Fruit fly (Drosophila melanogaster) whole organism, wandering third instar larva: ENCODE measurements around the gene CG14445.

Experiments used
- Abd-B ChIP-seq: fragments of >200 bp; optimal IDR thresholded peaks from 2 replicates; lab custom pipeline; 2017; ENCODE audit warnings: missing biosample characterization, missing genetic modification characterization
- CG32264 ChIP-seq: fragments of 200-800 bp; sonication (Bioruptor generic); optimal IDR thresholded peaks from 2 replicates; lab custom pipeline; 2016; ENCODE audit warnings: missing biosample characterization, missing genetic modification characterization
- CG9705 ChIP-seq: fragments of 200-800 bp; sonication (Bioruptor generic); optimal IDR thresholded peaks from 2 replicates; lab custom pipeline; 2018; ENCODE audit warnings: missing biosample characterization, mild to moderate bottlenecking, missing genetic modification characterization
- CrebA ChIP-seq: fragments of 200-800 bp; sonication (Bioruptor generic); optimal IDR thresholded peaks from 2 replicates; lab custom pipeline; 2016; ENCODE audit warnings: missing biosample characterization, mild to moderate bottlenecking, missing genetic modification characterization, borderline replicate concordance
- Dfd ChIP-seq: fragments of >200 bp; optimal IDR thresholded peaks from 2 replicates; lab custom pipeline; 2017; ENCODE audit warnings: missing biosample characterization, missing genetic modification characterization
- Dif ChIP-seq: fragments of 200-275, 200-300 bp; sonication (Bioruptor generic); optimal IDR thresholded peaks from 2 replicates; lab custom pipeline; 2018; ENCODE audit warnings: missing biosample characterization, missing genetic modification characterization; ENCODE audit not compliant: partially characterized antibody
- GATAd ChIP-seq: sonication (Bioruptor generic); optimal IDR thresholded peaks from 2 replicates; lab custom pipeline; 2016; ENCODE audit warnings: missing biosample characterization, missing genetic modification characterization
- HLH106 ChIP-seq: fragments of 200-800 bp; optimal IDR thresholded peaks from 3 replicates; lab custom pipeline; 2019; ENCODE audit warnings: missing biosample characterization, mild to moderate bottlenecking, missing genetic modification characterization, moderate library complexity
- Hnf4 ChIP-seq: fragments of 200-800 bp; sonication (Bioruptor generic); optimal IDR thresholded peaks from 2 replicates; lab custom pipeline; 2016; ENCODE audit warnings: missing biosample characterization, mild to moderate bottlenecking, missing genetic modification characterization
- Hr78 ChIP-seq: fragments of >200 bp; optimal IDR thresholded peaks from 2 replicates; lab custom pipeline; 2017; ENCODE audit warnings: missing biosample characterization, missing genetic modification characterization
- Hr83 ChIP-seq: fragments of 200-300 bp; sonication (Bioruptor generic); optimal IDR thresholded peaks from 2 replicates; lab custom pipeline; 2016; ENCODE audit warnings: missing biosample characterization, mild to moderate bottlenecking, missing genetic modification characterization, moderate library complexity; ENCODE audit not compliant: poor library complexity, severe bottlenecking
- Jra ChIP-seq: sonication (Bioruptor generic); optimal IDR thresholded peaks from 2 replicates; lab custom pipeline; 2016; ENCODE audit warnings: missing biosample characterization, missing genetic modification characterization
- Mio ChIP-seq: sonication (Bioruptor generic); optimal IDR thresholded peaks from 2 replicates; lab custom pipeline; 2016; ENCODE audit warnings: missing biosample characterization, missing genetic modification characterization
- Myc ChIP-seq: fragments of >200 bp; optimal IDR thresholded peaks from 2 replicates; lab custom pipeline; 2017
- N ChIP-seq: fragments of >200 bp; optimal IDR thresholded peaks from 2 replicates; lab custom pipeline; 2018; ENCODE audit warnings: missing biosample characterization, missing external identifiers, missing genetic modification characterization
- OdsH ChIP-seq: fragments of 200-800 bp; sonication (Bioruptor generic); optimal IDR thresholded peaks from 2 replicates; lab custom pipeline; 2016; ENCODE audit warnings: missing biosample characterization, mild to moderate bottlenecking, missing genetic modification characterization
- Rel ChIP-seq, 2 experiments: fragments of 200-800 bp; sonication (Bioruptor generic) in 1 of 2; optimal IDR thresholded peaks; 2 replicates in 1 of 2; 3 replicates in 1 of 2; lab custom pipeline; 2016 to 2019; ENCODE audit warnings: mild to moderate bottlenecking in 2 of 2, missing biosample characterization in 2 of 2, missing genetic modification characterization in 2 of 2, moderate library complexity in 1 of 2
- Sp1 ChIP-seq: fragments of 200-800 bp; sonication (Bioruptor generic); optimal IDR thresholded peaks from 3 replicates; lab custom pipeline; 2019; ENCODE audit warnings: missing biosample characterization, mild to moderate bottlenecking, missing genetic modification characterization, moderate library complexity
- Vsx2 ChIP-seq: fragments of 200-300, 225-300 bp; sonication (Bioruptor generic); optimal IDR thresholded peaks from 2 replicates; lab custom pipeline; 2018; ENCODE audit warnings: missing biosample characterization, missing genetic modification characterization; ENCODE audit not compliant: partially characterized antibody
- br ChIP-seq: fragments of 200-800 bp; sonication (Bioruptor generic); optimal IDR thresholded peaks from 2 replicates; lab custom pipeline; 2016; ENCODE audit warnings: missing biosample characterization, missing genetic modification characterization
- brk ChIP-seq: fragments of 200-800 bp; sonication (Bioruptor generic); optimal IDR thresholded peaks from 2 replicates; lab custom pipeline; 2016; ENCODE audit warnings: missing biosample characterization, mild to moderate bottlenecking, missing genetic modification characterization
- dl ChIP-seq, 2 experiments: fragments of 175-275, 200-275 bp in 1 of 2; fragments of 200-275 bp in 1 of 2; sonication (Bioruptor generic); optimal IDR thresholded peaks; lab custom pipeline; 2018; ENCODE audit warnings: mild to moderate bottlenecking in 2 of 2, missing biosample characterization in 2 of 2, missing genetic modification characterization in 2 of 2, moderate library complexity in 2 of 2; ENCODE audit not compliant: partially characterized antibody in 2 of 2, insufficient read depth in 1 of 2
- dmrt93B ChIP-seq: fragments of 200-800 bp; sonication (Bioruptor generic); optimal IDR thresholded peaks from 2 replicates; lab custom pipeline; 2018; ENCODE audit warnings: missing biosample characterization, mild to moderate bottlenecking, missing genetic modification characterization
- dsf ChIP-seq: sonication (Bioruptor generic); optimal IDR thresholded peaks from 2 replicates; lab custom pipeline; 2016; ENCODE audit warnings: missing biosample characterization, missing genetic modification characterization, borderline replicate concordance
- ey ChIP-seq: fragments of 200-800 bp; sonication (Bioruptor generic); optimal IDR thresholded peaks from 2 replicates; lab custom pipeline; 2016; ENCODE audit warnings: missing biosample characterization, missing genetic modification characterization
- foxo ChIP-seq, 2 experiments: fragments of 200-800 bp; sonication (Bioruptor generic); optimal IDR thresholded peaks; 2 replicates in 1 of 2; 3 replicates in 1 of 2; lab custom pipeline; 2016 to 2017; ENCODE audit warnings: missing biosample characterization in 2 of 2, missing genetic modification characterization in 2 of 2
- fru ChIP-seq: fragments of 200-800 bp; sonication (Bioruptor generic); optimal IDR thresholded peaks from 3 replicates; lab custom pipeline; 2016; ENCODE audit warnings: missing biosample characterization, mild to moderate bottlenecking, missing genetic modification characterization
- h ChIP-seq: fragments of 200-800 bp; sonication (Bioruptor generic); optimal IDR thresholded peaks from 3 replicates; lab custom pipeline; 2016; ENCODE audit warnings: missing biosample characterization, mild to moderate bottlenecking, missing genetic modification characterization
- jim ChIP-seq: fragments of 175-275, 200-325 bp; sonication (Bioruptor generic); optimal IDR thresholded peaks from 2 replicates; lab custom pipeline; 2016; ENCODE audit warnings: missing biosample characterization, mild to moderate bottlenecking, missing genetic modification characterization
- lola ChIP-seq: fragments of >200 bp; optimal IDR thresholded peaks from 2 replicates; lab custom pipeline; 2017; ENCODE audit warnings: missing biosample characterization, missing genetic modification characterization
- pan ChIP-seq: fragments of >200 bp; optimal IDR thresholded peaks from 2 replicates; lab custom pipeline; 2017
- psq ChIP-seq: fragments of 200-800 bp; sonication (Bioruptor generic); optimal IDR thresholded peaks from 3 replicates; lab custom pipeline; 2017; ENCODE audit warnings: missing biosample characterization, mild to moderate bottlenecking, missing genetic modification characterization, moderate library complexity
- rgr ChIP-seq: fragments of 200-800 bp; sonication (Bioruptor generic); optimal IDR thresholded peaks from 3 replicates; lab custom pipeline; 2016; ENCODE audit warnings: missing biosample characterization, mild to moderate bottlenecking, missing genetic modification characterization
- sage ChIP-seq: fragments of 200-800 bp; sonication (Bioruptor generic); optimal IDR thresholded peaks from 2 replicates; lab custom pipeline; 2016; ENCODE audit warnings: missing biosample characterization, mild to moderate bottlenecking, missing genetic modification characterization
- sv ChIP-seq: fragments of 200-800 bp; sonication (Bioruptor generic); optimal IDR thresholded peaks from 3 replicates; lab custom pipeline; 2016; ENCODE audit warnings: missing biosample characterization, missing genetic modification characterization
- tai ChIP-seq: sonication (Bioruptor generic); optimal IDR thresholded peaks from 2 replicates; lab custom pipeline; 2016; ENCODE audit warnings: missing biosample characterization, missing genetic modification characterization
- usp ChIP-seq: fragments of >200 bp; optimal IDR thresholded peaks from 2 replicates; lab custom pipeline; 2017; ENCODE audit warnings: missing biosample characterization, missing genetic modification characterization
- woc ChIP-seq: sonication (Bioruptor generic); optimal IDR thresholded peaks from 2 replicates; lab custom pipeline; 2016; ENCODE audit warnings: missing biosample characterization, mild to moderate bottlenecking, missing genetic modification characterization

Gene CG14445

dm6 chrX:6237015-6237414 is at the start of gene CG14445:
Gene CG14445, plus strand, starts transcription at chrX:6237315.
- TF ChIP-seq jim (GFP tag; lab: Kevin White, UChicago) (no peak), dsf (no peak), Hr78 (GFP tag; lab: Kevin White, UChicago) (no peak), dmrt93B (no peak), Mio (GFP tag; lab: Kevin White, UChicago) (no peak), rgr (no peak), CG9705 (GFP tag; lab: Kevin White, UChicago) (no peak), foxo (GFP tag; optimal IDR thresholded peaks at IDR 0.05; lab: Kevin White, UChicago) (no peak), woc (no peak), pan (lab: Kevin White, UChicago) (no peak), tai (GFP tag; lab: Kevin White, UChicago) (no peak), Myc (lab: Kevin White, UChicago) (no peak), Dfd (GFP tag; lab: Kevin White, UChicago) (no peak)
- TF ChIP-seq, all 38 proteins: peak for 0

- TF ChIP-seq HLH106 (tag; lab: Kevin White, UChicago) (no peak), Hnf4 (GFP tag; lab: Kevin White, UChicago) (no peak), h (GFP tag; lab: Kevin White, UChicago) (no peak)
Observed at dm6 chrX:6192332-6192731, 44.8 kb upstream of the CG14445 start, which contains the start of gene Ca-alpha1T. Gene Ca-alpha1T, minus strand, starts transcription at chrX:6192483.

- TF ChIP-seq sage (no peak), Hr83 (GFP tag; lab: Kevin White, UChicago) (no peak), dmrt93B (peak; percentile 14), sv (GFP tag; lab: Kevin White, UChicago) (peak; percentile 40), Vsx2 (GFP tag; lab: Kevin White, UChicago) (no peak), Hnf4 (GFP tag; lab: Kevin White, UChicago) (no peak), dsf (no peak), lola (GFP tag; lab: Kevin White, UChicago) (no peak), N (no peak), pan (lab: Kevin White, UChicago) (no peak), Rel (GFP tag; optimal IDR thresholded peaks at IDR 0.05; lab: Kevin White, UChicago) (no peak), Rel (tag; optimal IDR thresholded peaks at IDR 0.05; lab: Kevin White, UChicago) (no peak), woc (no peak), tai (GFP tag; lab: Kevin White, UChicago) (no peak), usp (no peak), Sp1 (peak; percentile 49), rgr (peak; percentile 49), Dif (GFP tag; lab: Kevin White, UChicago) (no peak), Dfd (GFP tag; lab: Kevin White, UChicago) (no peak), OdsH (peak; percentile 38), brk (GFP tag; lab: Kevin White, UChicago) (no peak), CG9705 (GFP tag; lab: Kevin White, UChicago) (no peak), br (GFP tag; lab: Kevin White, UChicago) (no peak), dl (GFP tag; optimal IDR thresholded peaks at IDR 0.05; lab: Kevin White, UChicago; ENCODE audit: insufficient read depth in 1 of 2, partially characterized antibody in 2 of 2) (no peak), Jra (GFP tag; lab: Kevin White, UChicago) (no peak), Hr78 (GFP tag; lab: Kevin White, UChicago) (no peak), jim (GFP tag; lab: Kevin White, UChicago) (no peak), fru (GFP tag; lab: Kevin White, UChicago) (peak; percentile 47), GATAd (no peak), CrebA (GFP tag; lab: Kevin White, UChicago) (no peak), Mio (GFP tag; lab: Kevin White, UChicago) (no peak), Myc (lab: Kevin White, UChicago) (no peak), Abd-B (no peak), CG32264 (GFP tag; lab: Kevin White, UChicago) (no peak), psq (peak; percentile 34), ey (peak; percentile 25), foxo (GFP tag; optimal IDR thresholded peaks at IDR 0.05; lab: Kevin White, UChicago) (peak in 1 of 2 experiments; percentile 64), HLH106 (tag; lab: Kevin White, UChicago) (peak; percentile 65), h (GFP tag; lab: Kevin White, UChicago) (peak; percentile 59)
- TF ChIP-seq, all 38 proteins: peak for 11
Observed at dm6 chrX:6193183-6193810, 43.8 kb upstream of the CG14445 start.
